Fruit fly (Drosophila melanogaster): ENCODE measurements around the gene nht.

Gene nht

dm6 chr2L:15318801-15319200, at the start of gene nht:
Gene nht, minus strand, starts transcription at chr2L:15318901.
- TF ChIP-seq noc (tag; optimal IDR thresholded peaks at IDR 0.05) = no peak

dm6 chr2L:15367607-15368006, 48.9 kb upstream of the nht start:
- no peak for TF ChIP-seq noc (tag; optimal IDR thresholded peaks at IDR 0.05)

- no peak for TF ChIP-seq noc (tag; optimal IDR thresholded peaks at IDR 0.05)
Observed at dm6 chr2L:15364026-15364425, 45.3 kb upstream of the nht start.

- TF ChIP-seq noc (tag; optimal IDR thresholded peaks at IDR 0.05) = no peak
Observed at dm6 chr2L:15361527-15361926, 42.8 kb upstream of the nht start, which contains the start of gene CG15258. Gene CG15258, minus strand, starts transcription at chr2L:15361627.

- no peak for TF ChIP-seq noc (tag; optimal IDR thresholded peaks at IDR 0.05)
Observed at dm6 chr2L:15358516-15358915, 39.8 kb upstream of the nht start.

dm6 chr2L:15350882-15351281, 32.2 kb upstream of the nht start:
- no peak for TF ChIP-seq noc (tag; optimal IDR thresholded peaks at IDR 0.05)

- no peak for TF ChIP-seq noc (tag; optimal IDR thresholded peaks at IDR 0.05)
Observed at dm6 chr2L:15349203-15349602, 30.5 kb upstream of the nht start.

dm6 chr2L:15345295-15345694, 26.6 kb upstream of the nht start:
- TF ChIP-seq noc (tag; optimal IDR thresholded peaks at IDR 0.05) = no peak

dm6 chr2L:15343367-15343893, 24.7 kb upstream of the nht start:
- TF ChIP-seq noc (tag; optimal IDR thresholded peaks at IDR 0.05) = no peak

- no peak for TF ChIP-seq noc (tag; optimal IDR thresholded peaks at IDR 0.05)
Observed at dm6 chr2L:15339601-15340000, 20.9 kb upstream of the nht start.

dm6 chr2L:15337248-15337848, 18.6 kb upstream of the nht start:
- no peak for TF ChIP-seq noc (tag; optimal IDR thresholded peaks at IDR 0.05)

- no peak for TF ChIP-seq noc (tag; optimal IDR thresholded peaks at IDR 0.05)
Observed at dm6 chr2L:15333602-15334080, 14.9 kb upstream of the nht start, which contains the start of gene esg. Gene esg, plus strand, starts transcription at chr2L:15333866.

dm6 chr2L:15332561-15332960, 13.9 kb upstream of the nht start:
- no peak for TF ChIP-seq noc (tag; optimal IDR thresholded peaks at IDR 0.05)

- no peak for TF ChIP-seq noc (tag; optimal IDR thresholded peaks at IDR 0.05)
Observed at dm6 chr2L:15331353-15331752, 12.7 kb upstream of the nht start.

- TF ChIP-seq noc (tag; optimal IDR thresholded peaks at IDR 0.05) = no peak
Observed at dm6 chr2L:15330641-15331040, 11.9 kb upstream of the nht start.

dm6 chr2L:15329382-15329781, 10.7 kb upstream of the nht start:
- no peak for TF ChIP-seq noc (tag; optimal IDR thresholded peaks at IDR 0.05)

- TF ChIP-seq noc (tag; optimal IDR thresholded peaks at IDR 0.05) = no peak
Observed at dm6 chr2L:15327993-15328392, 9.3 kb upstream of the nht start.

All from whole organism, larva.